Fruit fly (Drosophila melanogaster): ENCODE data around the gene CG10300.
A peak's percentile ranks its signal among the peaks of the same experiment; 100 is the strongest.

The CG10300 gene

DNA sequence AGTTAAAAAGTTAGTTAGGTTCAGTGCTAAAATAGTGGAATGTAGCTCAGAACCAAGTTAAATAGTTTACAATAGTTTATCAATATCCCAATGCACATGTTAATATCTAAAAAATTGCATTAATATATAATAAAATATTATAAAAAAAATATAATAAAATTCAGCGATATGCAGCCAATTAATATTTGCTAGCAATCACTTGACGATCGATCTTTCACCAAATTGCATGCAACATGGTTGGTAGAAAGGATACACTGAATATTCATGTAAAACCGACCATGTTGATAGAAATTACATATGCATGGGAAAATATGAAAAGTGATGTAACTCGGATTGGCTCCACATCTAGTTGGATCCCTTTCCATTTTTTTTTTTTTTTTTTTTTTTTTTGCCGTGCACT is 35.7 kb upstream of the CG10300 start:
- TF ChIP-seq CG3919 (GFP tag; optimal IDR thresholded peaks at IDR 0.05), result peak; percentile 42
- no peak for TF ChIP-seq CG1621 (tag; optimal IDR thresholded peaks at IDR 0.05)
- no peak for TF ChIP-seq svp (GFP tag)
- no peak for TF ChIP-seq CG11294 (GFP tag; IDR thresholded peaks at IDR 0.05)
- TF ChIP-seq CG34406 (GFP tag; optimal IDR thresholded peaks at IDR 0.05), result peak; percentile 34
- no peak for TF ChIP-seq CG11902 (GFP tag; optimal IDR thresholded peaks at IDR 0.05)
- TF ChIP-seq lz (GFP tag; optimal IDR thresholded peaks at IDR 0.05), result no peak
- TF ChIP-seq salr (GFP tag; optimal IDR thresholded peaks at IDR 0.05), result no peak
- no peak for TF ChIP-seq pdm3 (GFP tag; optimal IDR thresholded peaks at IDR 0.05)
- TF ChIP-seq Gug (GFP tag; IDR thresholded peaks at IDR 0.05), result no peak
- TF ChIP-seq CG6276 (GFP tag; optimal IDR thresholded peaks at IDR 0.05), result peak; percentile 24
- TF ChIP-seq Sox14 (GFP tag; optimal IDR thresholded peaks at IDR 0.05), result no peak
- TF ChIP-seq ss (GFP tag; optimal IDR thresholded peaks at IDR 0.05), result no peak
- peak; percentile 33 for TF ChIP-seq achi (GFP tag; optimal IDR thresholded peaks at IDR 0.05)
- TF ChIP-seq fd59A (GFP tag; optimal IDR thresholded peaks at IDR 0.05), result no peak
- no peak for TF ChIP-seq Met (GFP tag; optimal IDR thresholded peaks at IDR 0.05)
- TF ChIP-seq CG3032 (tag; optimal IDR thresholded peaks at IDR 0.05), result no peak
- TF ChIP-seq CG6808 (GFP tag; optimal IDR thresholded peaks at IDR 0.05), result no peak
- no peak for TF ChIP-seq CG8319 (GFP tag; optimal IDR thresholded peaks at IDR 0.05)
- peak; percentile 74 for TF ChIP-seq CG32006 (GFP tag; optimal IDR thresholded peaks at IDR 0.05)
- TF ChIP-seq Eip75B (GFP tag; optimal IDR thresholded peaks at IDR 0.05), result peak; percentile 7
- TF ChIP-seq CG7368 (GFP tag; optimal IDR thresholded peaks at IDR 0.05), result no peak
- TF ChIP-seq Eip78C (GFP tag), result peak; percentile 78
- no peak for TF ChIP-seq Ets96B (tag; optimal IDR thresholded peaks at IDR 0.05)
- TF ChIP-seq fkh (GFP tag; optimal IDR thresholded peaks at IDR 0.05), result no peak
- no peak for TF ChIP-seq CG16779 (tag; optimal IDR thresholded peaks at IDR 0.05)
- TF ChIP-seq CG6792 (GFP tag; optimal IDR thresholded peaks at IDR 0.05), result no peak
- TF ChIP-seq Ets21C (GFP tag; optimal IDR thresholded peaks at IDR 0.05), result no peak
- no peak for TF ChIP-seq fd85E (GFP tag; optimal IDR thresholded peaks at IDR 0.05)
- no peak for TF ChIP-seq Blimp-1 (GFP tag; optimal IDR thresholded peaks at IDR 0.05)
- peak; percentile 10 for TF ChIP-seq CG11762 (GFP tag; optimal IDR thresholded peaks at IDR 0.05; ENCODE audit: insufficient read depth)
- peak; percentile 8 for TF ChIP-seq cyc (GFP tag; optimal IDR thresholded peaks at IDR 0.05)
- TF ChIP-seq CG8119 (GFP tag; IDR thresholded peaks at IDR 0.05), result no peak
- TF ChIP-seq Lpt (GFP tag; optimal IDR thresholded peaks at IDR 0.05), result no peak
- no peak for TF ChIP-seq CG9139 (GFP tag; optimal IDR thresholded peaks at IDR 0.05)
- peak; percentile 20 for TF ChIP-seq Hr4 (GFP tag; optimal IDR thresholded peaks at IDR 0.05)
- TF ChIP-seq CG6854 (GFP tag; optimal IDR thresholded peaks at IDR 0.05), result no peak
- TF ChIP-seq net (GFP tag; optimal IDR thresholded peaks at IDR 0.05), result no peak
- TF ChIP-seq Smox (GFP tag; optimal IDR thresholded peaks at IDR 0.05), result no peak
- TF ChIP-seq Sox102F (GFP tag; optimal IDR thresholded peaks at IDR 0.05), result no peak
- no peak for TF ChIP-seq topi (GFP tag; optimal IDR thresholded peaks at IDR 0.05)
- TF ChIP-seq dsx (GFP tag; optimal IDR thresholded peaks at IDR 0.05; ENCODE audit: poor library complexity, severe bottlenecking), result no peak
- TF ChIP-seq CG10631 (GFP tag; optimal IDR thresholded peaks at IDR 0.05), result peak; percentile 36
- no peak for TF ChIP-seq Hr38 (GFP tag; optimal IDR thresholded peaks at IDR 0.05)
- TF ChIP-seq CG4318 (GFP tag; optimal IDR thresholded peaks at IDR 0.05), result peak; percentile 47
- peak; percentile 26 for TF ChIP-seq OdsH (GFP tag; optimal IDR thresholded peaks at IDR 0.05)
- TF ChIP-seq CG6163 (GFP tag; IDR thresholded peaks at IDR 0.05), result no peak
- no peak for TF ChIP-seq CG31627 (GFP tag; optimal IDR thresholded peaks at IDR 0.05)
- TF ChIP-seq dac (GFP tag; optimal IDR thresholded peaks at IDR 0.05), result peak; percentile 18
- no peak for TF ChIP-seq CG10669 (GFP tag; optimal IDR thresholded peaks at IDR 0.05)
- TF ChIP-seq eg (GFP tag; IDR thresholded peaks at IDR 0.05), result no peak; the same call in 2 of the 3 replicates
